Fruit fly (Drosophila melanogaster) whole organism, embryonic: Measurements from ENCODE around the gene MBD-like.
A peak's percentile ranks its signal among the peaks of the same experiment; 100 is the strongest.

Experiments used
- B-H1 ChIP-seq: fragments of 200-800 bp; sonication (Bioruptor generic); IDR thresholded peaks from 3 replicates; pipeline ENCODE4 v1.3.6; 2022; ENCODE audit warnings: missing biosample characterization, missing genetic modification characterization
- Bgb ChIP-seq: fragments of 200-800 bp; sonication (Bioruptor generic); IDR thresholded peaks from 2 replicates; pipeline ENCODE4 v1.3.6; 2022; ENCODE audit warnings: missing biosample characterization, missing genetic modification characterization; ENCODE audit not compliant: partially characterized antibody
- CG1024 ChIP-seq: fragments of 200-800 bp; sonication (Bioruptor generic); IDR thresholded peaks from 2 replicates; pipeline ENCODE4 v1.3.6; 2022; ENCODE audit warnings: missing biosample characterization, missing genetic modification characterization
- CG10543 ChIP-seq: fragments of 200-800 bp; sonication (Bioruptor generic); optimal IDR thresholded peaks from 3 replicates; lab custom pipeline; 2017; ENCODE audit warnings: missing biosample characterization, mild to moderate bottlenecking, missing genetic modification characterization, moderate library complexity
- CG10565 ChIP-seq: fragments of 200-800 bp; sonication (Bioruptor generic); optimal IDR thresholded peaks from 3 replicates; lab custom pipeline; 2016; ENCODE audit warnings: missing biosample characterization, mild to moderate bottlenecking, missing genetic modification characterization
- CG10654 ChIP-seq: fragments of 200-800 bp; sonication (Bioruptor generic); optimal IDR thresholded peaks from 2 replicates; lab custom pipeline; 2016; ENCODE audit warnings: missing biosample characterization, missing genetic modification characterization
- CG10979 ChIP-seq: fragments of 200-800 bp; sonication (Bioruptor generic); optimal IDR thresholded peaks from 2 replicates; lab custom pipeline; 2018; ENCODE audit warnings: missing biosample characterization, mild to moderate bottlenecking, missing genetic modification characterization, moderate library complexity
- CG12071 ChIP-seq: fragments of 200-800 bp; sonication (Bioruptor generic); optimal IDR thresholded peaks from 3 replicates; lab custom pipeline; 2018; ENCODE audit warnings: missing biosample characterization, mild to moderate bottlenecking, missing genetic modification characterization
- CG14710 ChIP-seq: fragments of 200-800 bp; sonication (Bioruptor generic); optimal IDR thresholded peaks from 3 replicates; lab custom pipeline; 2019; ENCODE audit warnings: missing biosample characterization, mild to moderate bottlenecking, missing genetic modification characterization, moderate library complexity
- CG15073 ChIP-seq: fragments of 200-800 bp; sonication (Bioruptor generic); optimal IDR thresholded peaks from 2 replicates; lab custom pipeline; 2016; ENCODE audit warnings: missing biosample characterization, missing genetic modification characterization
- CG15514 ChIP-seq: fragments of 200-800 bp; sonication (Bioruptor generic); optimal IDR thresholded peaks from 3 replicates; lab custom pipeline; 2017; ENCODE audit warnings: missing biosample characterization, missing genetic modification characterization, mild to moderate bottlenecking, moderate library complexity, missing genetic modification reagents
- CG17568 ChIP-seq: fragments of 200-800 bp; sonication (Bioruptor generic); optimal IDR thresholded peaks from 2 replicates; lab custom pipeline; 2018; ENCODE audit warnings: missing biosample characterization, mild to moderate bottlenecking, missing genetic modification characterization, moderate library complexity
- CG17802 ChIP-seq: fragments of 200-800 bp; sonication (Bioruptor generic); optimal IDR thresholded peaks from 2 replicates; lab custom pipeline; 2018; ENCODE audit warnings: missing biosample characterization, mild to moderate bottlenecking, missing genetic modification characterization, moderate library complexity
- CG17829 ChIP-seq: fragments of 200-800 bp; optimal IDR thresholded peaks from 2 replicates; lab custom pipeline; 2019; ENCODE audit warnings: missing biosample characterization, mild to moderate bottlenecking, missing genetic modification characterization, moderate library complexity
- CG1792 ChIP-seq: fragments of 200-800 bp; sonication (Bioruptor generic); optimal IDR thresholded peaks from 2 replicates; lab custom pipeline; 2016; ENCODE audit warnings: missing biosample characterization, missing genetic modification characterization
- CG18011 ChIP-seq: fragments of 200-800 bp; sonication (Bioruptor generic); optimal IDR thresholded peaks from 2 replicates; lab custom pipeline; 2017; ENCODE audit warnings: missing biosample characterization, missing genetic modification characterization, mild to moderate bottlenecking, moderate library complexity, missing genotype
- CG30431 ChIP-seq: fragments of 200-800 bp; sonication (Bioruptor generic); optimal IDR thresholded peaks from 2 replicates; lab custom pipeline; 2017; ENCODE audit warnings: missing biosample characterization, missing genetic modification characterization
- CG31388 ChIP-seq: fragments of 200-800 bp; sonication (Bioruptor generic); optimal IDR thresholded peaks from 2 replicates; lab custom pipeline; 2016; ENCODE audit warnings: missing biosample characterization, missing genetic modification characterization
- CG31441 ChIP-seq: fragments of 200-800 bp; sonication (Bioruptor generic); IDR thresholded peaks from 2 replicates; pipeline ENCODE4 v1.3.6; 2022; ENCODE audit warnings: missing biosample characterization, missing genetic modification characterization
- CG34376 ChIP-seq: fragments of 200-800 bp; sonication (Bioruptor generic); optimal IDR thresholded peaks from 2 replicates; lab custom pipeline; 2018; ENCODE audit warnings: missing biosample characterization, mild to moderate bottlenecking, missing genetic modification characterization
- CG6683 ChIP-seq: fragments of 200-800 bp; sonication (Bioruptor generic); optimal IDR thresholded peaks from 2 replicates; lab custom pipeline; 2017; ENCODE audit warnings: missing biosample characterization, mild to moderate bottlenecking, missing genetic modification characterization, missing genetic modification reagents
- CG6813 ChIP-seq: fragments of 200-800 bp; sonication (Bioruptor generic); optimal IDR thresholded peaks from 2 replicates; lab custom pipeline; 2017; ENCODE audit warnings: missing biosample characterization, missing genetic modification characterization, mild to moderate bottlenecking, moderate library complexity, missing genetic modification reagents
- CG7357 ChIP-seq: fragments of 200-800 bp; sonication (Bioruptor generic); IDR thresholded peaks from 3 replicates; pipeline ENCODE4 v1.3.6; 2022; ENCODE audit warnings: missing biosample characterization, missing genetic modification characterization
- CG7556 ChIP-seq: fragments of 200-800 bp; sonication (Bioruptor generic); optimal IDR thresholded peaks from 2 replicates; lab custom pipeline; 2017; ENCODE audit warnings: missing biosample characterization, mild to moderate bottlenecking, missing genetic modification characterization
- Dek ChIP-seq: fragments of 200-800 bp; sonication (Bioruptor generic); optimal IDR thresholded peaks from 3 replicates; lab custom pipeline; 2019; ENCODE audit warnings: missing biosample characterization, mild to moderate bottlenecking, missing genetic modification characterization, moderate library complexity
- Nf-YA ChIP-seq: fragments of 200-800 bp; sonication (Bioruptor generic); IDR thresholded peaks from 2 replicates; pipeline ENCODE4 v1.3.6; 2022; ENCODE audit warnings: missing biosample characterization, missing genetic modification characterization
- Oaz ChIP-seq: fragments of 200-800 bp; sonication (Bioruptor generic); IDR thresholded peaks from 2 replicates; pipeline ENCODE4 v1.3.6; 2022; ENCODE audit warnings: missing biosample characterization, missing genetic modification characterization
- Scr ChIP-seq: fragments of 200-800 bp; sonication (Bioruptor generic); IDR thresholded peaks from 2 replicates; pipeline ENCODE4 v1.3.6; 2022; ENCODE audit warnings: missing biosample characterization, missing genetic modification characterization; ENCODE audit not compliant: partially characterized antibody
- Sry-β ChIP-seq: fragments of 200-800 bp; sonication (Bioruptor generic); optimal IDR thresholded peaks from 2 replicates; lab custom pipeline; 2018; ENCODE audit warnings: missing biosample characterization, mild to moderate bottlenecking, missing genetic modification characterization, moderate library complexity
- TFAM ChIP-seq: fragments of 200-800 bp; sonication (Bioruptor generic); optimal IDR thresholded peaks from 2 replicates; lab custom pipeline; 2017; ENCODE audit warnings: missing biosample characterization, missing genetic modification characterization, inconsistent platforms
- ab ChIP-seq: fragments of 200-800 bp; sonication (Bioruptor generic); optimal IDR thresholded peaks from 2 replicates; lab custom pipeline; 2016; ENCODE audit warnings: missing biosample characterization, missing genetic modification characterization
- aop ChIP-seq: fragments of 200-800 bp; sonication (Bioruptor generic); IDR thresholded peaks from 2 replicates; pipeline ENCODE4 v1.3.6; 2022; ENCODE audit warnings: missing biosample characterization, missing genetic modification characterization
- ato ChIP-seq: fragments of 200-800 bp; sonication (Bioruptor generic); IDR thresholded peaks from 2 replicates; pipeline ENCODE4 v1.3.6; 2022; ENCODE audit warnings: missing biosample characterization, missing genetic modification characterization; ENCODE audit not compliant: partially characterized antibody
- bigmax ChIP-seq: fragments of 200-800 bp; sonication (Bioruptor generic); optimal IDR thresholded peaks from 2 replicates; lab custom pipeline; 2018; ENCODE audit warnings: missing biosample characterization, mild to moderate bottlenecking, missing genetic modification characterization
- corto ChIP-seq: fragments of 200-800 bp; sonication (Bioruptor generic); optimal IDR thresholded peaks from 2 replicates; lab custom pipeline; 2016; ENCODE audit warnings: missing biosample characterization, mild to moderate bottlenecking, missing genetic modification characterization, moderate library complexity
- danr ChIP-seq: fragments of 200-800 bp; sonication (Bioruptor generic); IDR thresholded peaks from 2 replicates; pipeline ENCODE4 v1.3.6; 2022; ENCODE audit warnings: missing biosample characterization, missing genetic modification characterization
- dysf ChIP-seq: fragments of 200-800 bp; sonication (Bioruptor generic); IDR thresholded peaks from 3 replicates; pipeline ENCODE4 v1.3.6; 2022; ENCODE audit warnings: missing biosample characterization, missing genetic modification characterization
- en ChIP-seq: fragments of 200-800 bp; sonication (Bioruptor generic); optimal IDR thresholded peaks from 2 replicates; lab custom pipeline; 2016; ENCODE audit warnings: missing biosample characterization, missing genetic modification characterization
- fd3F ChIP-seq: fragments of 200-800 bp; sonication (Bioruptor generic); optimal IDR thresholded peaks from 2 replicates; lab custom pipeline; 2018; ENCODE audit warnings: missing biosample characterization, mild to moderate bottlenecking, missing genetic modification characterization, moderate library complexity
- gcm2 ChIP-seq: fragments of 200-800 bp; sonication (Bioruptor generic); optimal IDR thresholded peaks from 2 replicates; lab custom pipeline; 2016; ENCODE audit warnings: missing biosample characterization, missing genetic modification characterization
- gfzf ChIP-seq: fragments of 200-800 bp; sonication (Bioruptor generic); optimal IDR thresholded peaks from 2 replicates; lab custom pipeline; 2016; ENCODE audit warnings: missing biosample characterization, mild to moderate bottlenecking, missing genetic modification characterization, moderate library complexity
- gsb-n ChIP-seq: fragments of 200-800 bp; sonication (Bioruptor generic); optimal IDR thresholded peaks from 3 replicates; lab custom pipeline; 2018; ENCODE audit warnings: missing biosample characterization, mild to moderate bottlenecking, missing genetic modification characterization
- h ChIP-seq: fragments of >200 bp; optimal IDR thresholded peaks from 2 replicates; lab custom pipeline; 2017
- jumu ChIP-seq: fragments of 200-800 bp; sonication (Bioruptor generic); optimal IDR thresholded peaks from 3 replicates; lab custom pipeline; 2016; ENCODE audit warnings: missing biosample characterization, missing genetic modification characterization
- nmo ChIP-seq: fragments of 200-800 bp; sonication (Bioruptor generic); optimal IDR thresholded peaks from 2 replicates; lab custom pipeline; 2018; ENCODE audit warnings: missing biosample characterization, mild to moderate bottlenecking, missing genetic modification characterization, moderate library complexity
- pfk ChIP-seq: fragments of 200-800 bp; sonication (Bioruptor generic); optimal IDR thresholded peaks from 2 replicates; lab custom pipeline; 2018; ENCODE audit warnings: missing biosample characterization, mild to moderate bottlenecking, missing genetic modification characterization, moderate library complexity
- sens ChIP-seq: fragments of 200-800 bp; sonication (Bioruptor generic); peaks from one replicate; lab custom pipeline; 2016; ENCODE audit warnings: missing biosample characterization, missing genetic modification characterization
- sens-2 ChIP-seq: fragments of 200-800 bp; sonication (Bioruptor generic); IDR thresholded peaks from 2 replicates; pipeline ENCODE4 v1.3.6; 2022; ENCODE audit warnings: missing biosample characterization, missing genetic modification characterization
- sima ChIP-seq: fragments of 200-800 bp; sonication (Bioruptor generic); optimal IDR thresholded peaks from 2 replicates; lab custom pipeline; 2016; ENCODE audit warnings: missing biosample characterization, missing genetic modification characterization
- sr ChIP-seq: fragments of 200-800 bp; sonication (Bioruptor generic); IDR thresholded peaks from 3 replicates; pipeline ENCODE4 v1.3.6; 2022; ENCODE audit warnings: missing biosample characterization, missing genetic modification characterization
- wor ChIP-seq: fragments of 200-800 bp; sonication (Bioruptor generic); IDR thresholded peaks from 2 replicates; pipeline ENCODE4 v1.3.6; 2022; ENCODE audit warnings: missing biosample characterization, missing genetic modification characterization
- z ChIP-seq: fragments of 200-800 bp; sonication (Bioruptor generic); IDR thresholded peaks from 3 replicates; pipeline ENCODE4 v1.3.6; 2022; ENCODE audit warnings: missing biosample characterization, missing genetic modification characterization

Gene MBD-like

DNA sequence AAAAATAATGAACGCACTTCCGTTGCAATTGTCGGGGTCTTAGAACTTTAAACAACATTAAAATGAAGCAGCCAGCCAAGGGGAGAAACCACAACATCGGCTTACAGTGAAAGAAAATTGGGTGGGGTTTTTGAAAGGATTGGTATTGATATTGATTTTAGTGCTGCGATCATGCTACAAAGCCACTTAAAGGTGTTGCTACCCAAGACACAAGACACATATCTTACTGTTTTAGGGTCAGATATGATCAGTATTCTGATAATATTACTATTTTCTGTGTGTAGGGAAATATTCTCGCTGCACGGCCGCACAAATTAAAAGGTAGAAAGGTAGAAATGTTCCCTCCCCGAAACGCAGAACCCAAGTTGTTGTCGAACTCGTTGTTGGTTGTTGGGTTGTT is 45.5 kb downstream of the MBD-like start (continued):
- TF ChIP-seq CG1792 (no peak), CG17829 (tag; lab: Kevin White, UChicago) (peak; percentile 78), CG31441 (GFP tag; lab: Robert Waterston, UW) (peak; percentile 41; the same call in 1 of the 2 replicates), CG15514 (GFP tag; lab: Kevin White, UChicago) (no peak), CG6813 (GFP tag; lab: Kevin White, UChicago) (no peak), TFAM (GFP tag; lab: Kevin White, UChicago) (no peak), gcm2 (no peak), CG7357 (GFP tag; lab: Robert Waterston, UW) (peak; percentile 20; the same call in 1 of the 3 replicates), Bgb (GFP tag; lab: Robert Waterston, UW) (no peak), sima (GFP tag; lab: Kevin White, UChicago) (no peak), CG7556 (no peak), ato (GFP tag; lab: Robert Waterston, UW) (no peak), CG17802 (tag; lab: Kevin White, UChicago) (no peak), CG30431 (GFP tag; lab: Kevin White, UChicago) (peak; percentile 49), CG15073 (no peak), en (GFP tag; lab: Kevin White, UChicago) (no peak), fd3F (GFP tag; lab: Kevin White, UChicago) (no peak), aop (GFP tag; lab: Robert Waterston, UW) (no peak), sens (GFP tag; lab: Kevin White, UChicago) (peak; percentile 93), CG6683 (GFP tag; lab: Kevin White, UChicago) (no peak), CG31388 (GFP tag; lab: Kevin White, UChicago) (no peak), h (lab: Kevin White, UChicago) (no peak), CG17568 (GFP tag; lab: Kevin White, UChicago) (no peak), sr (GFP tag; lab: Robert Waterston, UW) (no peak), z (GFP tag; lab: Robert Waterston, UW) (no peak), CG10979 (tag; lab: Kevin White, UChicago) (peak; percentile 79), jumu (peak; percentile 35), Dek (no peak), CG10565 (no peak), Scr (no peak), ab (no peak), bigmax (no peak), wor (GFP tag; lab: Robert Waterston, UW) (no peak), CG34376 (GFP tag; lab: Kevin White, UChicago) (no peak), CG12071 (no peak), CG14710 (peak; percentile 67), CG10654 (GFP tag; lab: Kevin White, UChicago) (no peak), gfzf (GFP tag; lab: Kevin White, UChicago) (no peak), sens-2 (no peak), gsb-n (tag; lab: Kevin White, UChicago) (peak; percentile 62), dysf (no peak), CG18011 (GFP tag; lab: Kevin White, UChicago) (no peak), CG1024 (no peak), nmo (GFP tag; lab: Kevin White, UChicago) (peak; percentile 63), Oaz (GFP tag; lab: Robert Waterston, UW) (no peak), Sry-β (no peak), danr (no peak), corto (GFP tag; lab: Kevin White, UChicago) (no peak), pfk (GFP tag; lab: Kevin White, UChicago) (no peak), Nf-YA (no peak), B-H1 (GFP tag; lab: Robert Waterston, UW) (no peak), CG10543 (GFP tag; lab: Kevin White, UChicago) (no peak)
